Worm (Caenorhabditis elegans): Measurements from ENCODE around the gene T24E12.2.

DNA sequence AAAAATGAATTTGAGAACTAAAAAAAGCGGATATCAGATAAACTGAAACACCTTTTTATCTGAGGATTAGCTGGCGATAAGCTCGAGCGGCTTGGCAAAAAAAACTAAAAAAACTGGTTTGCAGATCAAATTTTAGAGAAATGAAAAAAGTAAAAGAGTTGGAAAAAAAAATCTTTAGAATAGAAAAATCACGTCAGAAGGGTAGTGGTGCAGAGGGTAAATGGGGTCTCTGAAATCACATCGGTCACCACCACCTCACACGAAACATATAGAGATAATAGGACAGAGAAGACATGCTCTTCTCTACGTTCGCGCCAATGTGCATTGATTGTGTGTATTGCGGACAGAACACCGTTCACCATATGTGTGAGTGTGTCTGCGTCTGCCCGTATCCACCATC, 1.5 kb upstream of the T24E12.2 start:
- TF ChIP-seq blmp-1 (tag; optimal IDR thresholded peaks at IDR 0.05), result no peak
- no peak for TF ChIP-seq aly-2 (tag; optimal IDR thresholded peaks at IDR 0.05)
- no peak for TF ChIP-seq nhr-11 (tag; optimal IDR thresholded peaks at IDR 0.05)
- no peak for TF ChIP-seq grh-1 (GFP tag; IDR thresholded peaks at IDR 0.05)
- no peak for TF ChIP-seq nhr-90 (tag; optimal IDR thresholded peaks at IDR 0.05; ENCODE audit: poor library complexity)
- TF ChIP-seq nhr-76 (tag; optimal IDR thresholded peaks at IDR 0.05), result no peak
- TF ChIP-seq unc-130 (tag; optimal IDR thresholded peaks at IDR 0.05), result no peak
- no peak for TF ChIP-seq tbx-2 (tag; optimal IDR thresholded peaks at IDR 0.05)
- no peak for TF ChIP-seq nhr-12 (tag; optimal IDR thresholded peaks at IDR 0.05)
- TF ChIP-seq fos-1 (tag; optimal IDR thresholded peaks at IDR 0.05), result no peak
- no peak for TF ChIP-seq unc-86 (tag; optimal IDR thresholded peaks at IDR 0.05)
